Worm (Caenorhabditis elegans) whole organism, L2 larva: ENCODE results near the gene K08H2.10.

Experiments used
- C34F6.9 ChIP-seq: fragments of 150-350 bp; optimal IDR thresholded peaks from 2 replicates; lab custom pipeline; 2014; ENCODE audit warnings: missing biosample characterization, missing genetic modification characterization
- F13H6.1 ChIP-seq: sonication (generic microtip); optimal IDR thresholded peaks from 2 replicates; lab custom pipeline; 2016; ENCODE audit warnings: missing genetic modification characterization, missing compliant biosample characterization
- R02D3.7 ChIP-seq: fragments of 150-350 bp; optimal IDR thresholded peaks from 2 replicates; lab custom pipeline; 2014; ENCODE audit warnings: missing biosample characterization, missing genetic modification characterization
- Y55F3AM.14 ChIP-seq: fragments of 200-800 bp; sonication (Bioruptor generic); optimal IDR thresholded peaks from 2 replicates; lab custom pipeline; 2018; ENCODE audit warnings: mild to moderate bottlenecking, missing genetic modification characterization, missing compliant biosample characterization
- ZK546.5 ChIP-seq: sonication (generic microtip); optimal IDR thresholded peaks from 2 replicates; lab custom pipeline; 2017; ENCODE audit warnings: missing biosample characterization, missing genetic modification characterization
- alr-1 ChIP-seq: fragments of 150-350 bp; optimal IDR thresholded peaks from 2 replicates; lab custom pipeline; 2014; ENCODE audit warnings: missing biosample characterization, missing genetic modification characterization
- aly-2 ChIP-seq: fragments of 150-350 bp; optimal IDR thresholded peaks from 2 replicates; lab custom pipeline; 2014; ENCODE audit warnings: missing biosample characterization, missing genetic modification characterization
- ama-1 ChIP-seq: fragments of 150-350 bp; optimal IDR thresholded peaks from 2 replicates; lab custom pipeline; 2018; ENCODE audit warnings: inconsistent platforms
- blmp-1 ChIP-seq: sonication (generic microtip); optimal IDR thresholded peaks from 2 replicates; lab custom pipeline; 2017; ENCODE audit warnings: missing genetic modification characterization, mild to moderate bottlenecking, missing compliant biosample characterization, antibody characterized with exemption, moderate library complexity; ENCODE audit not compliant: insufficient read depth
- ceh-16 ChIP-seq: fragments of 150-350 bp; optimal IDR thresholded peaks from 2 replicates; lab custom pipeline; 2014; ENCODE audit warnings: missing biosample characterization, missing genetic modification characterization
- ceh-82 ChIP-seq: fragments of 150-350 bp; optimal IDR thresholded peaks from 2 replicates; lab custom pipeline; 2014; ENCODE audit warnings: missing biosample characterization, missing genetic modification characterization
- crh-2 ChIP-seq: sonication (generic microtip); optimal IDR thresholded peaks from 2 replicates; lab custom pipeline; 2017; ENCODE audit warnings: missing biosample characterization, missing genetic modification characterization
- dmd-4 ChIP-seq: sonication (generic microtip); optimal IDR thresholded peaks from 2 replicates; lab custom pipeline; 2017; ENCODE audit warnings: missing biosample characterization, missing genetic modification characterization
- egl-27 ChIP-seq: sonication (generic microtip); optimal IDR thresholded peaks from 3 replicates; lab custom pipeline; 2017; ENCODE audit warnings: missing biosample characterization, missing genetic modification reagents, missing genetic modification characterization
- elt-1 ChIP-seq: fragments of 150-350 bp; optimal IDR thresholded peaks from 2 replicates; lab custom pipeline; 2014; ENCODE audit warnings: missing biosample characterization, missing genetic modification characterization
- elt-3 ChIP-seq: sonication (generic microtip); optimal IDR thresholded peaks from 2 replicates; lab custom pipeline; 2017; ENCODE audit warnings: missing biosample characterization, missing genetic modification characterization
- fos-1 ChIP-seq: fragments of 150-350 bp; optimal IDR thresholded peaks from 2 replicates; lab custom pipeline; 2014; ENCODE audit warnings: missing biosample characterization, missing genetic modification characterization
- gmeb-1 ChIP-seq: fragments of 150-350 bp; optimal IDR thresholded peaks from 2 replicates; lab custom pipeline; 2014; ENCODE audit warnings: missing biosample characterization, missing genetic modification characterization
- lin-11 ChIP-seq: fragments of 150-350 bp; sonication (generic microtip); optimal IDR thresholded peaks from 2 replicates; lab custom pipeline; 2014; ENCODE audit warnings: missing biosample characterization, missing genetic modification characterization, inconsistent platforms, mixed read lengths
- lin-13 ChIP-seq: fragments of 150-350 bp; optimal IDR thresholded peaks from 2 replicates; lab custom pipeline; 2014; ENCODE audit warnings: missing biosample characterization, missing genetic modification reagents, missing genetic modification characterization
- lin-39 ChIP-seq: fragments of 150-350 bp; optimal IDR thresholded peaks from 2 replicates; lab custom pipeline; 2014; ENCODE audit warnings: missing biosample characterization, missing genetic modification reagents, missing genetic modification characterization
- lsy-2 ChIP-seq, 2 experiments: fragments of 150-350 bp in 1 of 2; sonication (generic microtip) in 1 of 2; optimal IDR thresholded peaks; 2 replicates each; lab custom pipeline; 2014 to 2017; ENCODE audit warnings: missing biosample characterization in 2 of 2, missing genetic modification characterization in 2 of 2
- mab-5 ChIP-seq: fragments of 150-350 bp; optimal IDR thresholded peaks from 2 replicates; lab custom pipeline; 2014; ENCODE audit warnings: missing biosample characterization, missing genetic modification characterization
- mbf-1 ChIP-seq: sonication (generic microtip); optimal IDR thresholded peaks from 2 replicates; lab custom pipeline; 2017; ENCODE audit warnings: missing biosample characterization, missing genetic modification characterization
- mdl-1 ChIP-seq, 2 experiments: fragments of 150-350 bp in 1 of 2; sonication (generic microtip) in 1 of 2; optimal IDR thresholded peaks; 2 replicates each; lab custom pipeline; 2017; ENCODE audit warnings: missing biosample characterization in 2 of 2, missing genetic modification characterization in 2 of 2
- nhr-10 ChIP-seq: sonication (generic microtip); optimal IDR thresholded peaks from 2 replicates; lab custom pipeline; 2017; ENCODE audit warnings: missing biosample characterization, missing genetic modification characterization
- nhr-11 ChIP-seq: fragments of 150-350 bp; optimal IDR thresholded peaks from 2 replicates; lab custom pipeline; 2014; ENCODE audit warnings: missing biosample characterization, missing genetic modification characterization
- nhr-12 ChIP-seq: fragments of 150-350 bp; optimal IDR thresholded peaks from 2 replicates; lab custom pipeline; 2014; ENCODE audit warnings: missing biosample characterization, missing genetic modification characterization
- nhr-129 ChIP-seq: fragments of 150-350 bp; optimal IDR thresholded peaks from 2 replicates; lab custom pipeline; 2014; ENCODE audit warnings: missing biosample characterization, missing genetic modification characterization
- nhr-21 ChIP-seq: fragments of 150-350 bp; optimal IDR thresholded peaks from 2 replicates; lab custom pipeline; 2014; ENCODE audit warnings: missing biosample characterization, missing genetic modification characterization
- nhr-23 ChIP-seq: fragments of 150-350 bp; optimal IDR thresholded peaks from 2 replicates; lab custom pipeline; 2014; ENCODE audit warnings: missing biosample characterization, missing genetic modification reagents, missing genetic modification characterization
- nhr-237 ChIP-seq: fragments of 150-350 bp; optimal IDR thresholded peaks from 2 replicates; lab custom pipeline; 2014; ENCODE audit warnings: missing biosample characterization, missing genetic modification characterization
- nhr-25 ChIP-seq: fragments of 150-350 bp; sonication (generic microtip); optimal IDR thresholded peaks from 3 replicates; lab custom pipeline; 2014; ENCODE audit warnings: missing biosample characterization, missing genetic modification characterization
- nhr-6 ChIP-seq: fragments of 150-350 bp; optimal IDR thresholded peaks from 2 replicates; lab custom pipeline; 2014; ENCODE audit warnings: missing biosample characterization, missing genetic modification characterization
- nhr-77 ChIP-seq: fragments of 150-350 bp; optimal IDR thresholded peaks from 2 replicates; lab custom pipeline; 2014; ENCODE audit warnings: missing biosample characterization, missing genetic modification characterization
- peb-1 ChIP-seq: fragments of 150-350 bp; optimal IDR thresholded peaks from 2 replicates; lab custom pipeline; 2014; ENCODE audit warnings: missing biosample characterization, missing genetic modification characterization
- sem-4 ChIP-seq: fragments of 150-350 bp; optimal IDR thresholded peaks from 2 replicates; lab custom pipeline; 2014; ENCODE audit warnings: missing biosample characterization, missing genetic modification reagents, missing genetic modification characterization
- skn-1 ChIP-seq: sonication (generic microtip); optimal IDR thresholded peaks from 2 replicates; lab custom pipeline; 2017; ENCODE audit warnings: missing biosample characterization, missing genetic modification characterization
- sma-3 ChIP-seq: sonication (generic microtip); optimal IDR thresholded peaks from 2 replicates; lab custom pipeline; 2016; ENCODE audit warnings: missing genetic modification reagents, missing genetic modification characterization, missing compliant biosample characterization
- sma-9 ChIP-seq, 2 experiments: fragments of 150-350 bp in 1 of 2; sonication (generic microtip) in 1 of 2; optimal IDR thresholded peaks; 2 replicates each; lab custom pipeline; 2014 to 2016; ENCODE audit warnings: missing genetic modification characterization in 2 of 2, mild to moderate bottlenecking in 1 of 2, missing biosample characterization in 1 of 2, missing compliant biosample characterization in 1 of 2, missing genetic modification reagents in 1 of 2, moderate library complexity in 1 of 2
- snpc-4 ChIP-seq: fragments of 150-350 bp; optimal IDR thresholded peaks from 2 replicates; lab custom pipeline; 2014; ENCODE audit warnings: missing biosample characterization, missing genetic modification characterization
- unc-39 ChIP-seq: fragments of 150-350 bp; optimal IDR thresholded peaks from 2 replicates; lab custom pipeline; 2014; ENCODE audit warnings: missing biosample characterization, missing genetic modification characterization
- unc-55 ChIP-seq: fragments of 150-350 bp; sonication (generic microtip); optimal IDR thresholded peaks from 3 replicates; lab custom pipeline; 2014; ENCODE audit warnings: missing biosample characterization, missing genetic modification reagents, missing genetic modification characterization
- unc-62 ChIP-seq: fragments of 150-350 bp; optimal IDR thresholded peaks from 2 replicates; lab custom pipeline; 2014; ENCODE audit warnings: missing biosample characterization, missing genetic modification reagents, missing genetic modification characterization
- zag-1 ChIP-seq: fragments of 150-350 bp; optimal IDR thresholded peaks from 2 replicates; lab custom pipeline; 2014; ENCODE audit warnings: missing biosample characterization, missing genetic modification characterization
- ztf-1 ChIP-seq: fragments of 200-800 bp; sonication (Bioruptor generic); conservative IDR thresholded peaks from 2 replicates; pipeline ENCODE4 v1.3.6; 2022; ENCODE audit warnings: missing genetic modification characterization, missing compliant biosample characterization
- ztf-11 ChIP-seq: sonication (generic microtip); optimal IDR thresholded peaks from 2 replicates; lab custom pipeline; 2017; ENCODE audit warnings: missing biosample characterization, missing genetic modification characterization
- ztf-4 ChIP-seq: fragments of 150-350 bp; optimal IDR thresholded peaks from 2 replicates; lab custom pipeline; 2014; ENCODE audit warnings: missing biosample characterization, missing genetic modification characterization

Gene K08H2.10

DNA sequence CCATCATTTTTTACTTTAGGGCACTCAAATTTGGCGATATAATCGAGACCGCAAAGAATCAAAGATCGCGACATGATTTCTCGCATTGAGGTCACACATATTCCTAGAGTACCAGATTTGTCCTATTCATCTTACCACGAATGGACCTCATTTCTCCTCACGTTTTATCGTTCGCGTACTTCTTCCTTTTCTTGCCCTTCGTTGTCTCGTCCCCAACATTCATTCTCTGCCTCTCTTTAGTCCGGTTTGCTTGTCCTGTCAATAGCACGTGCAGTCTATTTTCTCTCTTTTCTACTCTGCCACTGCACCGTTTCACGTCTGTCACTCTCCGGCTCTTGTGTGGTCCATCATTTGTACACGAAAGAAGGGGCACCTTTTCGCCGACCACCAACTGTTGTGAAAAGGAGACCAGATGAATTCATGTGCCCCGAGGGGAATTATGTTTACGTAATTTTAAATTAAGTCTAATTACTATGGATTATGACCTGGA is 6.2 kb upstream of the K08H2.10 start:
- TF ChIP-seq sem-4 (tag; lab: Kevin White, UChicago) (peak; percentile 75), blmp-1 (tag; lab: Kevin White, UChicago) (peak; percentile 62), nhr-21 (tag; lab: Kevin White, UChicago) (peak; percentile 69), lin-11 (tag; lab: Kevin White, UChicago) (peak; percentile 63), dmd-4 (no peak), nhr-25 (peak; percentile 77), nhr-12 (tag; lab: Kevin White, UChicago) (no peak), mbf-1 (tag; lab: Kevin White, UChicago) (no peak), nhr-6 (tag; lab: Kevin White, UChicago) (peak; percentile 67), lsy-2 (tag; optimal IDR thresholded peaks at IDR 0.05; lab: Kevin White, UChicago) (peak; percentile 1 to 71), nhr-23 (tag; lab: Kevin White, UChicago) (no peak), lin-13 (GFP tag; lab: Kevin White, UChicago) (peak; percentile 16), crh-2 (tag; lab: Kevin White, UChicago) (peak; percentile 74), lin-39 (tag; lab: Kevin White, UChicago) (no peak), ZK546.5 (tag; lab: Kevin White, UChicago) (no peak), nhr-237 (tag; lab: Kevin White, UChicago) (no peak), fos-1 (tag; lab: Kevin White, UChicago) (peak; percentile 64), Y55F3AM.14 (GFP tag; lab: Kevin White, UChicago) (peak; percentile 1), alr-1 (tag; lab: Kevin White, UChicago) (no peak), zag-1 (tag; lab: Kevin White, UChicago) (peak; percentile 44), mdl-1 (tag; optimal IDR thresholded peaks at IDR 0.05; lab: Kevin White, UChicago) (peak; percentile 96), egl-27 (tag; lab: Kevin White, UChicago) (peak; percentile 25), ama-1 (lab: Kevin White, UChicago) (no peak), gmeb-1 (tag; lab: Kevin White, UChicago) (peak; percentile 35), sma-3 (GFP tag; lab: Kevin White, UChicago) (peak; percentile 63), nhr-10 (no peak), nhr-129 (peak; percentile 94), peb-1 (no peak), unc-55 (peak; percentile 37), skn-1 (tag; lab: Kevin White, UChicago) (no peak), ceh-82 (tag; lab: Kevin White, UChicago) (no peak), F13H6.1 (tag; lab: Kevin White, UChicago) (peak; percentile 78), ztf-1 (no peak), R02D3.7 (tag; lab: Kevin White, UChicago) (no peak), ztf-4 (tag; lab: Kevin White, UChicago) (peak; percentile 61), unc-39 (no peak), nhr-77 (tag; lab: Kevin White, UChicago) (no peak), nhr-11 (tag; lab: Kevin White, UChicago) (no peak), C34F6.9 (tag; lab: Kevin White, UChicago) (peak; percentile 67), sma-9 (GFP tag; optimal IDR thresholded peaks at IDR 0.05; lab: Kevin White, UChicago) (peak; percentile 83), sma-9 (tag; optimal IDR thresholded peaks at IDR 0.05; lab: Kevin White, UChicago) (no peak), mab-5 (tag; lab: Kevin White, UChicago) (peak; percentile 1), ceh-16 (tag; lab: Kevin White, UChicago) (peak; percentile 14), elt-1 (tag; lab: Kevin White, UChicago) (peak; percentile 92), elt-3 (no peak), unc-62 (no peak), snpc-4 (tag; lab: Kevin White, UChicago) (no peak), ztf-11 (tag; lab: Kevin White, UChicago) (no peak), aly-2 (tag; lab: Kevin White, UChicago) (no peak)
- TF ChIP-seq, all 48 proteins: peak for 25
